Fruit fly (Drosophila melanogaster) whole organism, embryonic: Measurements from ENCODE around the gene CG4393.
A peak's percentile ranks its signal among the peaks of the same experiment; 100 is the strongest.

Experiments
- Aef1 ChIP-seq: fragments of 200-800 bp; sonication (Bioruptor generic); IDR thresholded peaks from 3 replicates; pipeline ENCODE4 v1.3.6; 2022; ENCODE audit warnings: missing biosample characterization, missing genetic modification characterization
- BtbVII ChIP-seq: fragments of 200-800 bp; sonication (Bioruptor generic); optimal IDR thresholded peaks from 3 replicates; lab custom pipeline; 2017; ENCODE audit warnings: missing biosample characterization, mild to moderate bottlenecking, missing genetic modification characterization
- CG10147 ChIP-seq: fragments of 200-800 bp; sonication (Bioruptor generic); optimal IDR thresholded peaks from 2 replicates; lab custom pipeline; 2019; ENCODE audit warnings: missing biosample characterization, mild to moderate bottlenecking, missing genetic modification characterization, moderate library complexity
- CG10274 ChIP-seq: fragments of 200-800 bp; sonication (Bioruptor generic); optimal IDR thresholded peaks from 3 replicates; lab custom pipeline; 2017; ENCODE audit warnings: missing biosample characterization, mild to moderate bottlenecking, missing genetic modification characterization
- CG11456 ChIP-seq: fragments of 200-800 bp; sonication (Bioruptor generic); IDR thresholded peaks from 3 replicates; pipeline ENCODE4 v1.3.6; 2022; ENCODE audit warnings: missing biosample characterization, missing genetic modification characterization
- CG11723 ChIP-seq: fragments of 200-800 bp; sonication (Bioruptor generic); optimal IDR thresholded peaks from 2 replicates; lab custom pipeline; 2017; ENCODE audit warnings: missing biosample characterization, mild to moderate bottlenecking, missing genetic modification characterization
- CG13775 ChIP-seq: fragments of 200-800 bp; sonication (Bioruptor generic); optimal IDR thresholded peaks from 3 replicates; lab custom pipeline; 2017; ENCODE audit warnings: missing biosample characterization, mild to moderate bottlenecking, missing genetic modification characterization
- CG15011 ChIP-seq: fragments of 200-800 bp; sonication (Bioruptor generic); optimal IDR thresholded peaks from 3 replicates; lab custom pipeline; 2018; ENCODE audit warnings: missing biosample characterization, mild to moderate bottlenecking, missing genetic modification characterization
- CG1647 ChIP-seq: fragments of 200-800 bp; sonication (Bioruptor generic); optimal IDR thresholded peaks from 3 replicates; lab custom pipeline; 2016; ENCODE audit warnings: missing biosample characterization, missing genetic modification characterization
- CG18262 ChIP-seq: fragments of 200-800 bp; optimal IDR thresholded peaks from 3 replicates; lab custom pipeline; 2019; ENCODE audit warnings: missing biosample characterization, mild to moderate bottlenecking, missing genetic modification characterization, moderate library complexity
- CG30020 ChIP-seq: fragments of 200-800 bp; optimal IDR thresholded peaks from 2 replicates; lab custom pipeline; 2019; ENCODE audit warnings: missing biosample characterization, mild to moderate bottlenecking, missing genetic modification characterization, moderate library complexity
- CG30403 ChIP-seq: fragments of 200-800 bp; sonication (Bioruptor generic); optimal IDR thresholded peaks from 3 replicates; lab custom pipeline; 2016; ENCODE audit warnings: missing biosample characterization, missing genetic modification characterization
- CG31441 ChIP-seq: fragments of 200-800 bp; sonication (Bioruptor generic); IDR thresholded peaks from 2 replicates; pipeline ENCODE4 v1.3.6; 2022; ENCODE audit warnings: missing biosample characterization, missing genetic modification characterization
- CG42726 ChIP-seq: fragments of 200-800 bp; sonication (Bioruptor generic); IDR thresholded peaks from 2 replicates; pipeline ENCODE4 v1.3.6; 2022; ENCODE audit warnings: missing biosample characterization, missing genetic modification characterization; ENCODE audit not compliant: partially characterized antibody
- CG8765 ChIP-seq: fragments of 200-800 bp; sonication (Bioruptor generic); IDR thresholded peaks from 2 replicates; pipeline ENCODE4 v1.3.6; 2022; ENCODE audit warnings: missing biosample characterization, missing genetic modification characterization
- CG9609 ChIP-seq: fragments of 200-800 bp; sonication (Bioruptor generic); optimal IDR thresholded peaks from 3 replicates; lab custom pipeline; 2016; ENCODE audit warnings: missing biosample characterization, missing genetic modification characterization
- CrebB ChIP-seq: fragments of 200-800 bp; sonication (Bioruptor generic); optimal IDR thresholded peaks from 3 replicates; lab custom pipeline; 2018; ENCODE audit warnings: missing biosample characterization, mild to moderate bottlenecking, missing genetic modification characterization
- E2f1 ChIP-seq: fragments of 200-800 bp; sonication (Bioruptor generic); IDR thresholded peaks from 2 replicates; pipeline ENCODE4 v1.3.6; 2022; ENCODE audit warnings: missing biosample characterization, missing genetic modification characterization
- Fer2 ChIP-seq: fragments of 200-800 bp; sonication (Bioruptor generic); optimal IDR thresholded peaks from 2 replicates; lab custom pipeline; 2018; ENCODE audit warnings: missing biosample characterization, mild to moderate bottlenecking, missing genetic modification characterization, moderate library complexity
- GATAe ChIP-seq: fragments of 200-800 bp; sonication (Bioruptor generic); conservative IDR thresholded peaks from 2 replicates; pipeline ENCODE4 v1.3.6; 2022; ENCODE audit warnings: missing biosample characterization, missing genetic modification characterization
- Hmx ChIP-seq: fragments of 200-800 bp; sonication (Bioruptor generic); optimal IDR thresholded peaks from 2 replicates; lab custom pipeline; 2016; ENCODE audit warnings: missing biosample characterization, missing genetic modification characterization
- MTF-1 ChIP-seq: fragments of 200-800 bp; sonication (Bioruptor generic); optimal IDR thresholded peaks from 2 replicates; lab custom pipeline; 2018; ENCODE audit warnings: missing biosample characterization, mild to moderate bottlenecking, missing genetic modification characterization, borderline replicate concordance
- Med ChIP-seq: fragments of 200-800 bp; sonication (Bioruptor generic); peaks from one replicate; lab custom pipeline; 2016; ENCODE audit warnings: missing biosample characterization, missing genetic modification characterization, mild to moderate bottlenecking, inconsistent platforms, moderate library complexity
- Meics ChIP-seq: fragments of 200-800 bp; sonication (Bioruptor generic); optimal IDR thresholded peaks from 2 replicates; lab custom pipeline; 2017; ENCODE audit warnings: missing biosample characterization, mild to moderate bottlenecking, missing genetic modification characterization
- NC2β ChIP-seq: fragments of 200-800 bp; sonication (Bioruptor generic); optimal IDR thresholded peaks from 2 replicates; lab custom pipeline; 2016; ENCODE audit warnings: missing biosample characterization, missing genetic modification characterization
- Neu2 ChIP-seq: fragments of 200-800 bp; sonication (Bioruptor generic); optimal IDR thresholded peaks from 3 replicates; lab custom pipeline; 2016; ENCODE audit warnings: missing biosample characterization, missing genetic modification characterization, borderline replicate concordance
- Pdp1 ChIP-seq, 2 experiments: fragments of 200-800 bp; sonication (Bioruptor generic); optimal IDR thresholded peaks; 3 replicates each; lab custom pipeline; 2016; ENCODE audit warnings: missing biosample characterization in 2 of 2, missing genetic modification characterization in 2 of 2, mild to moderate bottlenecking in 1 of 2, moderate library complexity in 1 of 2
- Vsx1 ChIP-seq: fragments of 200-800 bp; sonication (Bioruptor generic); optimal IDR thresholded peaks from 2 replicates; lab custom pipeline; 2017; ENCODE audit warnings: missing biosample characterization, mild to moderate bottlenecking, missing genetic modification characterization, missing genetic modification reagents
- al ChIP-seq: fragments of 200-800 bp; sonication (Bioruptor generic); IDR thresholded peaks from 2 replicates; pipeline ENCODE4 v1.3.6; 2022; ENCODE audit warnings: missing biosample characterization, missing genetic modification characterization
- amos ChIP-seq: fragments of 200-800 bp; sonication (Bioruptor generic); IDR thresholded peaks from 2 replicates; pipeline ENCODE4 v1.3.6; 2022; ENCODE audit warnings: missing biosample characterization, missing genetic modification characterization; ENCODE audit not compliant: partially characterized antibody
- bsh ChIP-seq, 2 experiments: fragments of 200-800 bp; sonication (Bioruptor generic); optimal IDR thresholded peaks; 2 replicates each; lab custom pipeline; 2017 to 2018; ENCODE audit warnings: mild to moderate bottlenecking in 2 of 2, missing biosample characterization in 2 of 2, missing genetic modification characterization in 2 of 2, moderate library complexity in 1 of 2
- cas ChIP-seq: fragments of 200-800 bp; sonication (Bioruptor generic); IDR thresholded peaks from 2 replicates; pipeline ENCODE4 v1.3.6; 2022; ENCODE audit warnings: missing biosample characterization, missing genetic modification characterization
- caup ChIP-seq: fragments of 200-800 bp; sonication (Bioruptor generic); optimal IDR thresholded peaks from 3 replicates; lab custom pipeline; 2017; ENCODE audit warnings: missing biosample characterization, mild to moderate bottlenecking, missing genetic modification characterization, moderate library complexity; ENCODE audit not compliant: severe bottlenecking
- dan ChIP-seq: fragments of 200-800 bp; sonication (Bioruptor generic); IDR thresholded peaks from 2 replicates; pipeline ENCODE4 v1.3.6; 2022; ENCODE audit warnings: missing biosample characterization, missing genetic modification characterization
- danr ChIP-seq: fragments of 200-800 bp; sonication (Bioruptor generic); IDR thresholded peaks from 2 replicates; pipeline ENCODE4 v1.3.6; 2022; ENCODE audit warnings: missing biosample characterization, missing genetic modification characterization
- eve ChIP-seq, 2 experiments: fragments of >200 bp; optimal IDR thresholded peaks; 2 replicates each; lab custom pipeline; 2017; ENCODE audit warnings: missing biosample characterization in 2 of 2, missing genetic modification characterization in 2 of 2
- eyg ChIP-seq: fragments of 200-800 bp; sonication (Bioruptor generic); optimal IDR thresholded peaks from 3 replicates; lab custom pipeline; 2016; ENCODE audit warnings: missing biosample characterization, missing genetic modification characterization
- fd96Cb ChIP-seq: fragments of 200-800 bp; sonication (Bioruptor generic); optimal IDR thresholded peaks from 2 replicates; lab custom pipeline; 2018; ENCODE audit warnings: missing biosample characterization, mild to moderate bottlenecking, missing genetic modification characterization, moderate library complexity
- fru ChIP-seq: fragments of >200 bp; optimal IDR thresholded peaks from 2 replicates; lab custom pipeline; 2017
- ind ChIP-seq: fragments of 200-800 bp; sonication (Bioruptor generic); optimal IDR thresholded peaks from 3 replicates; lab custom pipeline; 2016; ENCODE audit warnings: missing biosample characterization, missing genetic modification characterization
- lbe ChIP-seq: fragments of 200-800 bp; sonication (Bioruptor generic); optimal IDR thresholded peaks from 2 replicates; lab custom pipeline; 2016; ENCODE audit warnings: missing biosample characterization, mild to moderate bottlenecking, missing genetic modification characterization
- lilli ChIP-seq: fragments of 200-800 bp; sonication (Bioruptor generic); optimal IDR thresholded peaks from 3 replicates; lab custom pipeline; 2016; ENCODE audit warnings: missing biosample characterization, missing genetic modification characterization
- lola ChIP-seq, 3 experiments: fragments of >200 bp in 2 of 3; fragments of 200-800 bp in 1 of 3; sonication (Bioruptor generic) in 1 of 3; optimal IDR thresholded peaks; 2 replicates each; lab custom pipeline; 2017 to 2019; ENCODE audit warnings: missing biosample characterization in 3 of 3, missing genetic modification characterization in 3 of 3, mild to moderate bottlenecking in 1 of 3, moderate library complexity in 1 of 3
- lov ChIP-seq, 2 experiments: fragments of 200-800 bp in 1 of 2; fragments of >200 bp in 1 of 2; sonication (Bioruptor generic) in 1 of 2; IDR thresholded peaks in 1 of 2; optimal IDR thresholded peaks in 1 of 2; 2 replicates in 1 of 2; 3 replicates in 1 of 2; pipeline versions ENCODE4 v1.3.6 to Lab custom; 2017 to 2022; ENCODE audit warnings: missing biosample characterization in 1 of 2, missing genetic modification characterization in 1 of 2
- row ChIP-seq: fragments of 200-800 bp; sonication (Bioruptor generic); IDR thresholded peaks from 3 replicates; pipeline ENCODE4 v1.3.6; 2022; ENCODE audit warnings: missing biosample characterization, missing genetic modification characterization
- schlank ChIP-seq: fragments of 200-800 bp; sonication (Bioruptor generic); optimal IDR thresholded peaks from 2 replicates; lab custom pipeline; 2018; ENCODE audit warnings: missing biosample characterization, mild to moderate bottlenecking, missing genetic modification characterization
- sd ChIP-seq: fragments of 200-800 bp; sonication (Bioruptor generic); optimal IDR thresholded peaks from 3 replicates; lab custom pipeline; 2018; ENCODE audit warnings: missing biosample characterization, mild to moderate bottlenecking, missing genetic modification characterization, moderate library complexity
- slbo ChIP-seq: fragments of 200-800 bp; sonication (Bioruptor generic); IDR thresholded peaks from 2 replicates; pipeline ENCODE4 v1.3.6; 2022; ENCODE audit warnings: missing biosample characterization, missing genetic modification characterization
- tgo ChIP-seq: fragments of 200-800 bp; sonication (Bioruptor generic); IDR thresholded peaks from 3 replicates; pipeline ENCODE4 v1.3.6; 2022; ENCODE audit warnings: missing biosample characterization, missing genetic modification characterization
- toy ChIP-seq: fragments of 200-800 bp; sonication (Bioruptor generic); IDR thresholded peaks from 2 replicates; pipeline ENCODE4 v1.3.6; 2022; ENCODE audit warnings: missing biosample characterization, missing genetic modification characterization

Gene CG4393

DNA sequence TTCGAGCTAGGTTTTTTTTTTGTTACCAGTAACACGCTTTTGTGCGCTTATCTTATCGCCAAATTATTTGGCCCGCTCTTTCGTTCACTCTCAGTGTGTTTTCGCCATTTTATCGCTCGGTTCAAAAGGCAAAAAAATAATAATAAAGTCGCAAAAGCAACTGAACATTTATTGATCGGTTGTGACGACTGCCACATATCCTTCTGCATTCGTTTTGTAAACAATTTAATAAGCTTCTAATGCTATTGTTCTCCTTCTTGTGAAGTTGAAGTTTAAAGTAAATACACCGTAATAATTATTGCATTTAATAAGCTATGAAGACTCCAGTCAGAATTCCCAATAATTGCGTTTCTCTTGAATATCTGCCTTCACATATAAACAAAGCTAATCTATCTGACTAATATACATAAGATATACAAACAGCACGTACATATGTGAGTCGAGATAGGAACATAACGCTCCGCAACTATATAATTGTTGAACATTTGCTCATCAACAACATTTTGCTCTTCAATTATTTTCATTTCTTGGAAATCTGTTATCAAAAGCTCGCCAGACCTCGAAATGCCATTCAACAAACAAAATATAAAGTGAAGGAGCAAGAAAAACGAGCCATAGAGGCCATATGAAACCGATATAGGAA is 47.3 kb downstream of the CG4393 start (continued):
- peak; percentile 23 for TF ChIP-seq lbe (GFP tag; lab: Kevin White, UChicago)
- TF ChIP-seq tgo (GFP tag; lab: Robert Waterston, UW), result no peak
- no peak for TF ChIP-seq CG10147 (GFP tag; lab: Kevin White, UChicago)
- no peak for TF ChIP-seq bsh (GFP tag; optimal IDR thresholded peaks at IDR 0.05; lab: Kevin White, UChicago)
- TF ChIP-seq danr, result no peak
- TF ChIP-seq al (GFP tag; lab: Robert Waterston, UW), result no peak
- no peak for TF ChIP-seq dan
- no peak for TF ChIP-seq BtbVII
- no peak for TF ChIP-seq cas (GFP tag; lab: Robert Waterston, UW)
- no peak for TF ChIP-seq CG30020
- TF ChIP-seq eyg, result no peak
- peak; percentile 73 for TF ChIP-seq Med
- no peak for TF ChIP-seq CG42726
- no peak for TF ChIP-seq CG15011 (GFP tag; lab: Kevin White, UChicago)
- TF ChIP-seq amos (GFP tag; lab: Robert Waterston, UW), result no peak
- no peak for TF ChIP-seq Pdp1 (GFP tag; optimal IDR thresholded peaks at IDR 0.05; lab: Kevin White, UChicago)
- TF ChIP-seq E2f1 (GFP tag; lab: Robert Waterston, UW), result no peak
- TF ChIP-seq CG9609 (GFP tag; lab: Kevin White, UChicago), result no peak
- no peak for TF ChIP-seq Vsx1 (GFP tag; lab: Kevin White, UChicago)
- TF ChIP-seq lilli (GFP tag; lab: Kevin White, UChicago), result peak; percentile 45
- TF ChIP-seq lov (optimal IDR thresholded peaks at IDR 0.05; lab: Kevin White, UChicago), result no peak
- TF ChIP-seq lov (GFP tag; IDR thresholded peaks at IDR 0.05; lab: Robert Waterston, UW), result no peak
- no peak for TF ChIP-seq Neu2
- no peak for TF ChIP-seq toy (GFP tag; lab: Robert Waterston, UW)
- TF ChIP-seq CG8765 (GFP tag; lab: Robert Waterston, UW), result no peak
- TF ChIP-seq fd96Cb (tag; lab: Kevin White, UChicago), result no peak
- TF ChIP-seq CG11456 (GFP tag; lab: Robert Waterston, UW), result no peak
- TF ChIP-seq Hmx, result no peak
- no peak for TF ChIP-seq fru (lab: Kevin White, UChicago)
- TF ChIP-seq CG1647 (GFP tag; lab: Kevin White, UChicago), result no peak
- no peak for TF ChIP-seq CrebB
- no peak for TF ChIP-seq CG18262 (tag; lab: Kevin White, UChicago)
- TF ChIP-seq schlank (tag; lab: Kevin White, UChicago), result no peak
- TF ChIP-seq sd (tag; lab: Kevin White, UChicago), result no peak
- TF ChIP-seq CG30403 (GFP tag; lab: Kevin White, UChicago), result no peak
- no peak for TF ChIP-seq Fer2 (tag; lab: Kevin White, UChicago)
- no peak for TF ChIP-seq CG31441 (GFP tag; lab: Robert Waterston, UW)
- no peak for TF ChIP-seq NC2β (GFP tag; lab: Kevin White, UChicago)
- peak; percentile 45; the same call in 1 of the 2 replicates for TF ChIP-seq slbo (GFP tag; lab: Robert Waterston, UW)
- TF ChIP-seq GATAe (GFP tag; lab: Robert Waterston, UW), result peak; percentile 16; the same call in 1 of the 2 replicates
- TF ChIP-seq Meics (GFP tag; lab: Kevin White, UChicago), result peak; percentile 8
- TF ChIP-seq row (GFP tag; lab: Robert Waterston, UW), result peak; percentile 44; the same call in 2 of the 3 replicates
- no peak for TF ChIP-seq MTF-1 (GFP tag; lab: Kevin White, UChicago)
- no peak for TF ChIP-seq lola (GFP tag; optimal IDR thresholded peaks at IDR 0.05; lab: Kevin White, UChicago)
- TF ChIP-seq CG11723, result no peak
- TF ChIP-seq Aef1 (GFP tag; lab: Robert Waterston, UW), result no peak
- no peak for TF ChIP-seq caup (GFP tag; lab: Kevin White, UChicago)
- peak; percentile 95 for TF ChIP-seq CG10274 (GFP tag; lab: Kevin White, UChicago)
- TF ChIP-seq eve (GFP tag; optimal IDR thresholded peaks at IDR 0.05; lab: Kevin White, UChicago), result no peak
- TF ChIP-seq ind (GFP tag; lab: Kevin White, UChicago), result no peak
- no peak for TF ChIP-seq CG13775 (GFP tag; lab: Kevin White, UChicago)
